Worm (Caenorhabditis elegans) whole organism, young adult: ENCODE measurements around the gene pqn-53.

Source experiments
- F22D6.2 ChIP-seq: sonication (generic microtip); optimal IDR thresholded peaks from 2 replicates; lab custom pipeline; 2016; ENCODE audit warnings: mild to moderate bottlenecking, missing genetic modification characterization, missing compliant biosample characterization
- F33H1.4 ChIP-seq: fragments of 200-800 bp; sonication (Bioruptor generic); IDR thresholded peaks from 2 replicates; pipeline ENCODE4 v1.3.6; 2022; ENCODE audit warnings: missing genetic modification reagents, missing genetic modification characterization, missing compliant biosample characterization
- ama-1 ChIP-seq, 3 experiments: fragments of 150-350 bp in 1 of 3; sonication (generic microtip) in 2 of 3; optimal IDR thresholded peaks; 2 replicates each; lab custom pipeline; 2014 to 2018; ENCODE audit warnings: missing biosample characterization in 2 of 3, missing genetic modification characterization in 2 of 3, missing genetic modification reagents in 2 of 3
- attf-6 ChIP-seq: fragments of 200-800 bp; sonication (Bioruptor generic); IDR thresholded peaks from 2 replicates; pipeline ENCODE4 v1.3.6; 2022; ENCODE audit warnings: missing genetic modification reagents, missing genetic modification characterization, missing compliant biosample characterization
- bed-1 ChIP-seq: fragments of 200-800 bp; sonication (Bioruptor generic); IDR thresholded peaks from 2 replicates; pipeline ENCODE4 v1.3.6; 2022; ENCODE audit warnings: missing genetic modification reagents, missing genetic modification characterization, missing compliant biosample characterization
- dpl-1 ChIP-seq: fragments of 150-350 bp; optimal IDR thresholded peaks from 2 replicates; lab custom pipeline; 2014; ENCODE audit warnings: missing biosample characterization, missing genetic modification reagents, missing genetic modification characterization
- sptf-2 ChIP-seq: fragments of 200-800 bp; sonication (Bioruptor generic); optimal IDR thresholded peaks from 2 replicates; lab custom pipeline; 2018; ENCODE audit warnings: mild to moderate bottlenecking, missing genetic modification characterization, missing compliant biosample characterization
- unc-62 ChIP-seq: fragments of 150-350 bp; optimal IDR thresholded peaks from 2 replicates; lab custom pipeline; 2014; ENCODE audit warnings: missing biosample characterization, missing genetic modification reagents, missing genetic modification characterization
- ztf-25 ChIP-seq: fragments of 200-800 bp; sonication (Bioruptor generic); IDR thresholded peaks from 2 replicates; pipeline ENCODE4 v1.3.6; 2022; ENCODE audit warnings: missing genetic modification reagents, missing genetic modification characterization, missing compliant biosample characterization

DNA sequence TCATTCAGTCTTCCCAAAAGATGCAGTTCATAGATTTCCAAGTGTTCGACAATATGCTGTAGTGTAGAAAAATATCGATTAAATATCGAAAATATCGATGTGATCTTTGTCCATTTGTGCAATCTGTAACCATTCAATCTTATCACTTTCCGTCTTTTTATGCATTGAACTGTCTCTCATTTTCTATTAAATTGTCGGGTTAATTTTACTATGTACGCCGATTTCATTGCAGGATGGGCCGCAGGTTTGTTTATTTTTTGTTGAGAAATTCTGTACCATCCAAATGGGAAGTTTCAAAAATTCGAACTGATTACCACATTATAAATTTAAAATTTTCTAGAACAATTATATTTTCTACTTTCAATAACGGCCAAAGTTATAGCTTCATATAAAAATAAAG is 19.0 kb upstream of the pqn-53 start, which contains the start of gene R07B7.8:
- TF ChIP-seq unc-62 (GFP tag; lab: Kevin White, UChicago) (no peak), ama-1 (optimal IDR thresholded peaks at IDR 0.05; lab: Kevin White, UChicago) (no peak), ama-1 (GFP tag; optimal IDR thresholded peaks at IDR 0.05; lab: Kevin White, UChicago) (no peak), F22D6.2 (tag; lab: Kevin White, UChicago) (no peak), sptf-2 (GFP tag; lab: Kevin White, UChicago) (no peak), dpl-1 (GFP tag; lab: Kevin White, UChicago) (no peak), attf-6 (GFP tag; lab: Robert Waterston, UW) (no peak), F33H1.4 (GFP tag; lab: Robert Waterston, UW) (no peak), bed-1 (GFP tag; lab: Robert Waterston, UW) (no peak), ztf-25 (GFP tag; lab: Robert Waterston, UW) (no peak)
